Worm (Caenorhabditis elegans): ENCODE data around the gene F59B2.3.

DNA sequence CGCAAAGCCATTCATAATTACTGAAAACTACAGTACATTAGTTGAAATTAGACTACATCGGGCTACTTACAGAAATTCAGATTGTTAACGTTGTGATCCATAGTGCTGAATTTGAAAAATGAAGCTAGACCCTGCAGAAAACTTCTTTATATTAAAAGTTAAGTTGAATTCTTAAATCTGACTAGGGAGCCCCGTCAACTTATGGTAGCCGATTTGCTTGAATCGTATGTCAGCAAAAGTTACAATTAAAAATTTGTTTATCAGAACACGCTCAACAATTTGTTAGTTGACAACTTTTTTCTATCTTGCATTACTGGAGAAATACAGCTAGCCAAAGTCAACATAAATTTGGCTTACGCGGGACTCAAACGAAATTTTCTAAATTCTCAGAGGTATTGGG lies 23.0 kb upstream of the F59B2.3 start, which contains the start of gene F59B2.14:
- no peak for TF ChIP-seq nhr-11 (tag; optimal IDR thresholded peaks at IDR 0.05)
- no peak for TF ChIP-seq unc-62 (GFP tag; optimal IDR thresholded peaks at IDR 0.05)
- TF ChIP-seq jun-1 (tag; optimal IDR thresholded peaks at IDR 0.05): no peak
- TF ChIP-seq zag-1 (tag; optimal IDR thresholded peaks at IDR 0.05): no peak
- no peak for TF ChIP-seq ama-1 (optimal IDR thresholded peaks at IDR 0.05)
- TF ChIP-seq pha-4 (tag; optimal IDR thresholded peaks at IDR 0.05): no peak
- TF ChIP-seq nhr-23 (tag; optimal IDR thresholded peaks at IDR 0.05): no peak
- no peak for TF ChIP-seq ztf-11 (tag; optimal IDR thresholded peaks at IDR 0.05)
- no peak for TF ChIP-seq egl-27 (tag; optimal IDR thresholded peaks at IDR 0.05)
- TF ChIP-seq R02D3.7 (tag; optimal IDR thresholded peaks at IDR 0.05): no peak
- no peak for TF ChIP-seq elt-2 (tag; optimal IDR thresholded peaks at IDR 0.05)
- TF ChIP-seq tbx-2 (tag; optimal IDR thresholded peaks at IDR 0.05): no peak
- TF ChIP-seq sea-2 (GFP tag; optimal IDR thresholded peaks at IDR 0.05): no peak

All from whole organism, L3 larva.